Worm (Caenorhabditis elegans): ENCODE measurements around the gene F09E5.14.

- no peak for TF ChIP-seq unc-62 (GFP tag; optimal IDR thresholded peaks at IDR 0.05)
- TF ChIP-seq ztf-11 (tag; optimal IDR thresholded peaks at IDR 0.05) = no peak
Observed at ce11 chrII:5344775-5345174, at the start of gene F09E5.14.

Data from whole organism, mixed stage, embryonic.